6 fruit fly cellular contexts compared by ENCODE assay signal in genomic region chr2L:10986138-10986537, dm6.
TF ChIP-seq lines count a peak whose summit lies in the region.

No protein-coding gene starts in this region.

- TF ChIP-seq CTCF in S2 (optimal IDR thresholded peaks at IDR 0.05; lab: Kevin White, UChicago): peak; percentile 49 to 91
- peak; percentile 97 for TF ChIP-seq CTCF in whole organism, embryonic (GFP tag; optimal IDR thresholded peaks at IDR 0.05; lab: Kevin White, UChicago)

TF ChIP-seq in whole organism, adult, 20 proteins besides CTCF, POLR2A, EP300 and RAD21:
- TF ChIP-seq bab1 (GFP tag; optimal IDR thresholded peaks at IDR 0.05; lab: Kevin White, UChicago) (peak; percentile 35), Crg-1 (GFP tag; optimal IDR thresholded peaks at IDR 0.05; lab: Kevin White, UChicago) (no peak)

TF ChIP-seq in whole organism, embryonic, 481 proteins besides CTCF, POLR2A, EP300 and RAD21 (continues in another document):
- TF ChIP-seq ase (GFP tag; IDR thresholded peaks at IDR 0.05; lab: Robert Waterston, UW): peak; percentile 61; the same call in 2 of the 3 replicates
- no peak for TF ChIP-seq tll (GFP tag; optimal IDR thresholded peaks at IDR 0.05; lab: Kevin White, UChicago)
- TF ChIP-seq bsh (GFP tag; optimal IDR thresholded peaks at IDR 0.05; lab: Kevin White, UChicago): peak in 1 of 2 experiments; percentile 31
- TF ChIP-seq seq (GFP tag; IDR thresholded peaks at IDR 0.05; lab: Robert Waterston, UW): no peak
- no peak; the same call in 1 of the 2 replicates for TF ChIP-seq Drgx (GFP tag; IDR thresholded peaks at IDR 0.05; lab: Robert Waterston, UW)
- no peak for TF ChIP-seq hb (GFP tag; IDR thresholded peaks at IDR 0.05; lab: Robert Waterston, UW; ENCODE audit: partially characterized antibody)
- no peak for TF ChIP-seq CG10274 (GFP tag; optimal IDR thresholded peaks at IDR 0.05; lab: Kevin White, UChicago)
- TF ChIP-seq CG6813 (GFP tag; optimal IDR thresholded peaks at IDR 0.05; lab: Kevin White, UChicago): peak; percentile 34
- no peak for TF ChIP-seq CG9215 (GFP tag; IDR thresholded peaks at IDR 0.05; lab: Robert Waterston, UW)
- no peak for TF ChIP-seq ems (GFP tag; optimal IDR thresholded peaks at IDR 0.05; lab: Kevin White, UChicago)
- TF ChIP-seq CG15073 (GFP tag; optimal IDR thresholded peaks at IDR 0.05; lab: Kevin White, UChicago): no peak
- TF ChIP-seq CG7745 (tag; optimal IDR thresholded peaks at IDR 0.05; lab: Kevin White, UChicago): no peak
- TF ChIP-seq CG6654 (GFP tag; optimal IDR thresholded peaks at IDR 0.05; lab: Kevin White, UChicago): no peak
- TF ChIP-seq CG17912 (GFP tag; optimal IDR thresholded peaks at IDR 0.05; lab: Kevin White, UChicago): no peak
- TF ChIP-seq CG4820 (GFP tag; optimal IDR thresholded peaks at IDR 0.05; lab: Kevin White, UChicago): peak; percentile 38
- TF ChIP-seq CG15696 (tag; optimal IDR thresholded peaks at IDR 0.05; lab: Kevin White, UChicago): peak; percentile 40
- no peak for TF ChIP-seq az2 (GFP tag; optimal IDR thresholded peaks at IDR 0.05; lab: Kevin White, UChicago)
- TF ChIP-seq CG14667 (GFP tag; IDR thresholded peaks at IDR 0.05; lab: Robert Waterston, UW): peak; percentile 38; the same call in 1 of the 2 replicates
- 0 out of 2 replicates have a peak, but pooled peaks have one; percentile 28 for TF ChIP-seq vvl (GFP tag; IDR thresholded peaks at IDR 0.05; lab: Robert Waterston, UW)
- TF ChIP-seq Kr (GFP tag; optimal IDR thresholded peaks at IDR 0.05; lab: Kevin White, UChicago): no peak
- no peak for TF ChIP-seq Ssrp (tag; optimal IDR thresholded peaks at IDR 0.05; lab: Kevin White, UChicago)
- TF ChIP-seq ham (GFP tag; IDR thresholded peaks at IDR 0.05; lab: Robert Waterston, UW): no peak

TF ChIP-seq in whole organism, prepupa, 60 proteins besides CTCF, POLR2A, EP300 and RAD21 (continues in another document):
- TF ChIP-seq esn (GFP tag; optimal IDR thresholded peaks at IDR 0.05; lab: Kevin White, UChicago) (no peak), Ets21C (GFP tag; optimal IDR thresholded peaks at IDR 0.05; lab: Kevin White, UChicago) (no peak), dsx (GFP tag; optimal IDR thresholded peaks at IDR 0.05; lab: Kevin White, UChicago; ENCODE audit: poor library complexity, severe bottlenecking) (no peak), Smox (GFP tag; optimal IDR thresholded peaks at IDR 0.05; lab: Kevin White, UChicago) (no peak), lz (GFP tag; optimal IDR thresholded peaks at IDR 0.05; lab: Kevin White, UChicago) (no peak), CG1621 (tag; optimal IDR thresholded peaks at IDR 0.05; lab: Kevin White, UChicago) (no peak), Eip93F (GFP tag; optimal IDR thresholded peaks at IDR 0.05; lab: Kevin White, UChicago) (no peak), Hr39 (GFP tag; optimal IDR thresholded peaks at IDR 0.05; lab: Kevin White, UChicago) (no peak), CG8119 (GFP tag; IDR thresholded peaks at IDR 0.05; lab: Robert Waterston, UW) (no peak), Hr4 (GFP tag; optimal IDR thresholded peaks at IDR 0.05; lab: Kevin White, UChicago) (peak; percentile 64), CG11762 (GFP tag; optimal IDR thresholded peaks at IDR 0.05; lab: Kevin White, UChicago; ENCODE audit: insufficient read depth) (peak; percentile 29), dac (GFP tag; optimal IDR thresholded peaks at IDR 0.05; lab: Kevin White, UChicago) (peak; percentile 2), topi (GFP tag; optimal IDR thresholded peaks at IDR 0.05; lab: Kevin White, UChicago) (no peak), CG3032 (tag; optimal IDR thresholded peaks at IDR 0.05; lab: Kevin White, UChicago) (peak; percentile 5), CG8319 (GFP tag; optimal IDR thresholded peaks at IDR 0.05; lab: Kevin White, UChicago) (no peak), Met (GFP tag; optimal IDR thresholded peaks at IDR 0.05; lab: Kevin White, UChicago) (no peak), CG6276 (GFP tag; optimal IDR thresholded peaks at IDR 0.05; lab: Kevin White, UChicago) (no peak), Ets96B (tag; optimal IDR thresholded peaks at IDR 0.05; lab: Kevin White, UChicago) (peak; percentile 13), CG15336 (GFP tag; IDR thresholded peaks at IDR 0.05; lab: Robert Waterston, UW) (peak; percentile 22; the same call in 1 of the 2 replicates), CG6854 (GFP tag; optimal IDR thresholded peaks at IDR 0.05; lab: Kevin White, UChicago) (no peak), Eip75B (GFP tag; optimal IDR thresholded peaks at IDR 0.05; lab: Kevin White, UChicago) (peak; percentile 13), CG16779 (tag; optimal IDR thresholded peaks at IDR 0.05; lab: Kevin White, UChicago) (no peak), svp (GFP tag; lab: Kevin White, UChicago) (no peak)

TF ChIP-seq in whole organism, pupa, 21 proteins besides CTCF, POLR2A, EP300 and RAD21:
- no peak for TF ChIP-seq CG8301 (tag; optimal IDR thresholded peaks at IDR 0.05; lab: Kevin White, UChicago)
- no peak for TF ChIP-seq CG13204 (GFP tag; optimal IDR thresholded peaks at IDR 0.05; lab: Kevin White, UChicago)
- TF ChIP-seq Pif1A (GFP tag; optimal IDR thresholded peaks at IDR 0.05; lab: Kevin White, UChicago): no peak
- no peak for TF ChIP-seq CG34367 (tag; optimal IDR thresholded peaks at IDR 0.05; lab: Kevin White, UChicago)
- peak; percentile 70 for TF ChIP-seq Ets98B (GFP tag; IDR thresholded peaks at IDR 0.05; lab: Robert Waterston, UW)
- peak; percentile 52; the same call in 2 of the 3 replicates for TF ChIP-seq CG4496 (GFP tag; IDR thresholded peaks at IDR 0.05; lab: Robert Waterston, UW)
- TF ChIP-seq fd96Ca (GFP tag; IDR thresholded peaks at IDR 0.05; lab: Robert Waterston, UW): no peak
- peak; percentile 6 for TF ChIP-seq CG17806 (tag; optimal IDR thresholded peaks at IDR 0.05; lab: Kevin White, UChicago)
- no peak for TF ChIP-seq EcR (GFP tag; optimal IDR thresholded peaks at IDR 0.05; lab: Kevin White, UChicago)
- TF ChIP-seq rn (GFP tag; IDR thresholded peaks at IDR 0.05; lab: Robert Waterston, UW): no peak
- TF ChIP-seq gl (tag; optimal IDR thresholded peaks at IDR 0.05; lab: Kevin White, UChicago): no peak
- TF ChIP-seq CG10348 (GFP tag; IDR thresholded peaks at IDR 0.05; lab: Robert Waterston, UW): no peak
- TF ChIP-seq CG32121 (GFP tag; IDR thresholded peaks at IDR 0.05; lab: Robert Waterston, UW): peak; percentile 46
- no peak for TF ChIP-seq Pif1B (GFP tag; optimal IDR thresholded peaks at IDR 0.05; lab: Kevin White, UChicago)
- TF ChIP-seq CG8159 (tag; optimal IDR thresholded peaks at IDR 0.05; lab: Kevin White, UChicago): no peak
- no peak for TF ChIP-seq D1 (tag; optimal IDR thresholded peaks at IDR 0.05; lab: Kevin White, UChicago)
- TF ChIP-seq CG12605 (GFP tag; IDR thresholded peaks at IDR 0.05; lab: Robert Waterston, UW): no peak
- no peak for TF ChIP-seq CG15710 (tag; optimal IDR thresholded peaks at IDR 0.05; lab: Kevin White, UChicago)
- no peak for TF ChIP-seq Snoo (tag; optimal IDR thresholded peaks at IDR 0.05; lab: Kevin White, UChicago)
- TF ChIP-seq CG14655 (GFP tag; optimal IDR thresholded peaks at IDR 0.05; lab: Kevin White, UChicago): no peak
- TF ChIP-seq CG9948 (tag; optimal IDR thresholded peaks at IDR 0.05; lab: Kevin White, UChicago): no peak

TF ChIP-seq in whole organism, wandering third instar larva, 38 proteins besides CTCF, POLR2A, EP300 and RAD21:
- TF ChIP-seq Abd-B (GFP tag; optimal IDR thresholded peaks at IDR 0.05; lab: Kevin White, UChicago) (no peak), Myc (optimal IDR thresholded peaks at IDR 0.05; lab: Kevin White, UChicago) (peak; percentile 29), woc (GFP tag; optimal IDR thresholded peaks at IDR 0.05; lab: Kevin White, UChicago) (no peak), foxo (GFP tag; optimal IDR thresholded peaks at IDR 0.05; lab: Kevin White, UChicago) (peak in 1 of 2 experiments; percentile 15)
